Fruit fly (Drosophila melanogaster) whole organism, embryonic: ENCODE data around the gene CG31249.
A peak's percentile ranks its signal among the peaks of the same experiment; 100 is the strongest.

Experiments used
- Adf1 ChIP-seq: fragments of 200-800 bp; sonication (Bioruptor generic); IDR thresholded peaks from 2 replicates; pipeline ENCODE4 v1.3.6; 2022; ENCODE audit warnings: missing biosample characterization, missing genetic modification characterization
- Asciz ChIP-seq: fragments of 200-800 bp; sonication (Bioruptor generic); optimal IDR thresholded peaks from 2 replicates; lab custom pipeline; 2017; ENCODE audit warnings: missing biosample characterization, mild to moderate bottlenecking, missing genetic modification characterization, missing genetic modification reagents
- CG10274 ChIP-seq: fragments of 200-800 bp; sonication (Bioruptor generic); optimal IDR thresholded peaks from 3 replicates; lab custom pipeline; 2017; ENCODE audit warnings: missing biosample characterization, mild to moderate bottlenecking, missing genetic modification characterization
- CG12071 ChIP-seq: fragments of 200-800 bp; sonication (Bioruptor generic); optimal IDR thresholded peaks from 3 replicates; lab custom pipeline; 2018; ENCODE audit warnings: missing biosample characterization, mild to moderate bottlenecking, missing genetic modification characterization
- CG13287 ChIP-seq: fragments of 200-800 bp; sonication (Bioruptor generic); IDR thresholded peaks from 2 replicates; pipeline ENCODE4 v1.3.6; 2022; ENCODE audit warnings: missing biosample characterization, missing genetic modification characterization; ENCODE audit not compliant: partially characterized antibody
- CG1602 ChIP-seq: fragments of 200-800 bp; sonication (Bioruptor generic); optimal IDR thresholded peaks from 3 replicates; lab custom pipeline; 2016; ENCODE audit warnings: missing biosample characterization, missing genetic modification characterization
- CG1647 ChIP-seq: fragments of 200-800 bp; sonication (Bioruptor generic); optimal IDR thresholded peaks from 3 replicates; lab custom pipeline; 2016; ENCODE audit warnings: missing biosample characterization, missing genetic modification characterization
- CG16779 ChIP-seq: fragments of 200-800 bp; sonication (Bioruptor generic); IDR thresholded peaks from 2 replicates; pipeline ENCODE4 v1.3.6; 2022; ENCODE audit warnings: missing biosample characterization, missing genetic modification characterization
- CG1832 ChIP-seq: fragments of 200-800 bp; sonication (Bioruptor generic); optimal IDR thresholded peaks from 2 replicates; lab custom pipeline; 2017; ENCODE audit warnings: missing biosample characterization, mild to moderate bottlenecking, missing genetic modification characterization, inconsistent platforms
- CG2116 ChIP-seq: fragments of 200-800 bp; sonication (Bioruptor generic); optimal IDR thresholded peaks from 3 replicates; lab custom pipeline; 2018; ENCODE audit warnings: missing biosample characterization, mild to moderate bottlenecking, missing genetic modification characterization
- CG2199 ChIP-seq: fragments of 200-800 bp; sonication (Bioruptor generic); IDR thresholded peaks from 3 replicates; pipeline ENCODE4 v1.3.6; 2022; ENCODE audit warnings: missing biosample characterization, missing genetic modification characterization
- CG31388 ChIP-seq: fragments of 200-800 bp; sonication (Bioruptor generic); optimal IDR thresholded peaks from 2 replicates; lab custom pipeline; 2016; ENCODE audit warnings: missing biosample characterization, missing genetic modification characterization
- CG42726 ChIP-seq: fragments of 200-800 bp; sonication (Bioruptor generic); IDR thresholded peaks from 2 replicates; pipeline ENCODE4 v1.3.6; 2022; ENCODE audit warnings: missing biosample characterization, missing genetic modification characterization; ENCODE audit not compliant: partially characterized antibody
- CG4282 ChIP-seq: fragments of 200-800 bp; sonication (Bioruptor generic); optimal IDR thresholded peaks from 2 replicates; lab custom pipeline; 2016; ENCODE audit warnings: missing biosample characterization, missing genetic modification characterization
- CG5180 ChIP-seq: fragments of 200-800 bp; sonication (Bioruptor generic); optimal IDR thresholded peaks from 3 replicates; lab custom pipeline; 2017; ENCODE audit warnings: missing biosample characterization, missing genetic modification characterization, mild to moderate bottlenecking, moderate library complexity, missing genetic modification reagents
- CG5245 ChIP-seq: fragments of 200-800 bp; sonication (Bioruptor generic); optimal IDR thresholded peaks from 3 replicates; lab custom pipeline; 2016; ENCODE audit warnings: missing biosample characterization, missing genetic modification characterization
- CG6791 ChIP-seq: fragments of 200-800 bp; sonication (Bioruptor generic); IDR thresholded peaks from 3 replicates; pipeline ENCODE4 v1.3.6; 2022; ENCODE audit warnings: missing biosample characterization, missing genetic modification characterization; ENCODE audit not compliant: partially characterized antibody
- CG6813 ChIP-seq: fragments of 200-800 bp; sonication (Bioruptor generic); optimal IDR thresholded peaks from 2 replicates; lab custom pipeline; 2017; ENCODE audit warnings: missing biosample characterization, missing genetic modification characterization, mild to moderate bottlenecking, moderate library complexity, missing genetic modification reagents
- CG7963 ChIP-seq: fragments of 200-800 bp; sonication (Bioruptor generic); IDR thresholded peaks from 3 replicates; pipeline ENCODE4 v1.3.6; 2022; ENCODE audit warnings: missing biosample characterization, missing genetic modification characterization; ENCODE audit not compliant: partially characterized antibody
- CG8281 ChIP-seq: fragments of 200-800 bp; sonication (Bioruptor generic); optimal IDR thresholded peaks from 2 replicates; lab custom pipeline; 2018; ENCODE audit warnings: missing biosample characterization, mild to moderate bottlenecking, missing genetic modification characterization, moderate library complexity
- CG8290 ChIP-seq, 3 experiments: fragments of 200-800 bp; sonication (Bioruptor generic); optimal IDR thresholded peaks; 2 replicates each; lab custom pipeline; 2016 to 2019; ENCODE audit warnings: missing biosample characterization in 3 of 3, missing genetic modification characterization in 3 of 3, mild to moderate bottlenecking in 2 of 3, moderate library complexity in 1 of 3
- Ets65A ChIP-seq: fragments of 200-800 bp; sonication (Bioruptor generic); peaks from one replicate; lab custom pipeline; 2016; ENCODE audit warnings: missing biosample characterization, missing genetic modification characterization
- Gsc ChIP-seq: fragments of 200-800 bp; sonication (Bioruptor generic); IDR thresholded peaks from 2 replicates; pipeline ENCODE4 v1.3.6; 2022; ENCODE audit warnings: missing biosample characterization, missing genetic modification characterization
- H2.0 ChIP-seq: fragments of 200-800 bp; sonication (Bioruptor generic); IDR thresholded peaks from 2 replicates; pipeline ENCODE4 v1.3.6; 2022; ENCODE audit warnings: missing biosample characterization, missing genetic modification characterization
- HLH54F ChIP-seq: fragments of 200-800 bp; sonication (Bioruptor generic); optimal IDR thresholded peaks from 3 replicates; lab custom pipeline; 2016; ENCODE audit warnings: missing biosample characterization, missing genetic modification characterization
- HmgD ChIP-seq: fragments of 200-800 bp; sonication (Bioruptor generic); optimal IDR thresholded peaks from 3 replicates; lab custom pipeline; 2016; ENCODE audit warnings: missing biosample characterization, missing genetic modification characterization
- Lhr ChIP-seq: fragments of 200-800 bp; sonication (Bioruptor generic); optimal IDR thresholded peaks from 3 replicates; lab custom pipeline; 2017; ENCODE audit warnings: mild to moderate bottlenecking, missing biosample characterization, missing genetic modification reagents, missing genetic modification characterization
- MESR4 ChIP-seq: fragments of 200-800 bp; sonication (Bioruptor generic); optimal IDR thresholded peaks from 2 replicates; lab custom pipeline; 2018; ENCODE audit warnings: missing biosample characterization, mild to moderate bottlenecking, missing genetic modification characterization, moderate library complexity
- Nf-YC ChIP-seq: fragments of 200-800 bp; optimal IDR thresholded peaks from 3 replicates; lab custom pipeline; 2019; ENCODE audit warnings: missing biosample characterization, mild to moderate bottlenecking, missing genetic modification characterization, moderate library complexity
- Sry-β ChIP-seq: fragments of 200-800 bp; sonication (Bioruptor generic); optimal IDR thresholded peaks from 2 replicates; lab custom pipeline; 2018; ENCODE audit warnings: missing biosample characterization, mild to moderate bottlenecking, missing genetic modification characterization, moderate library complexity
- TFAM ChIP-seq: fragments of 200-800 bp; sonication (Bioruptor generic); optimal IDR thresholded peaks from 2 replicates; lab custom pipeline; 2017; ENCODE audit warnings: missing biosample characterization, missing genetic modification characterization, inconsistent platforms
- ase ChIP-seq: fragments of 200-800 bp; sonication (Bioruptor generic); IDR thresholded peaks from 3 replicates; pipeline ENCODE4 v1.3.6; 2022; ENCODE audit warnings: missing biosample characterization, missing genetic modification characterization
- btn ChIP-seq: fragments of 200-800 bp; sonication (Bioruptor generic); optimal IDR thresholded peaks from 2 replicates; lab custom pipeline; 2016; ENCODE audit warnings: missing biosample characterization, missing genetic modification characterization
- cwo ChIP-seq: fragments of 200-800 bp; sonication (Bioruptor generic); optimal IDR thresholded peaks from 3 replicates; lab custom pipeline; 2017; ENCODE audit warnings: missing biosample characterization, missing genetic modification characterization, mild to moderate bottlenecking, moderate library complexity, missing genetic modification reagents
- esg ChIP-seq: fragments of 200-800 bp; sonication (Bioruptor generic); conservative IDR thresholded peaks from 2 replicates; pipeline ENCODE4 v1.3.6; 2022; ENCODE audit warnings: missing biosample characterization, missing genetic modification characterization
- gro ChIP-seq: fragments of 200-800 bp; sonication (Bioruptor generic); optimal IDR thresholded peaks from 2 replicates; lab custom pipeline; 2016; ENCODE audit warnings: missing biosample characterization, missing genetic modification characterization
- gsb ChIP-seq: fragments of 200-800 bp; sonication (Bioruptor generic); IDR thresholded peaks from 2 replicates; pipeline ENCODE4 v1.3.6; 2022; ENCODE audit warnings: missing biosample characterization, missing genetic modification characterization
- gsb-n ChIP-seq: fragments of 200-800 bp; sonication (Bioruptor generic); optimal IDR thresholded peaks from 3 replicates; lab custom pipeline; 2018; ENCODE audit warnings: missing biosample characterization, mild to moderate bottlenecking, missing genetic modification characterization
- hbn ChIP-seq: fragments of 200-800 bp; sonication (Bioruptor generic); IDR thresholded peaks from 2 replicates; pipeline ENCODE4 v1.3.6; 2022; ENCODE audit warnings: missing biosample characterization, missing genetic modification characterization; ENCODE audit not compliant: partially characterized antibody
- inv ChIP-seq: fragments of 200-800 bp; sonication (Bioruptor generic); IDR thresholded peaks from 2 replicates; pipeline ENCODE4 v1.3.6; 2022; ENCODE audit warnings: missing biosample characterization, missing genetic modification characterization; ENCODE audit not compliant: partially characterized antibody
- org-1 ChIP-seq: fragments of 200-800 bp; sonication (Bioruptor generic); optimal IDR thresholded peaks from 2 replicates; lab custom pipeline; 2017; ENCODE audit warnings: missing biosample characterization, missing genetic modification characterization
- phol ChIP-seq: fragments of 200-800 bp; sonication (Bioruptor generic); optimal IDR thresholded peaks from 3 replicates; lab custom pipeline; 2018; ENCODE audit warnings: missing biosample characterization, mild to moderate bottlenecking, missing genetic modification characterization, moderate library complexity
- sens-2 ChIP-seq: fragments of 200-800 bp; sonication (Bioruptor generic); IDR thresholded peaks from 2 replicates; pipeline ENCODE4 v1.3.6; 2022; ENCODE audit warnings: missing biosample characterization, missing genetic modification characterization
- slp2 ChIP-seq: fragments of 200-800 bp; sonication (Bioruptor generic); optimal IDR thresholded peaks from 2 replicates; lab custom pipeline; 2016; ENCODE audit warnings: missing biosample characterization, missing genetic modification characterization
- trem ChIP-seq: fragments of 200-800 bp; optimal IDR thresholded peaks from 3 replicates; lab custom pipeline; 2019; ENCODE audit warnings: missing biosample characterization, mild to moderate bottlenecking, missing genetic modification characterization, moderate library complexity
- tup ChIP-seq: fragments of 200-800 bp; sonication (Bioruptor generic); optimal IDR thresholded peaks from 2 replicates; lab custom pipeline; 2016; ENCODE audit warnings: missing biosample characterization, mild to moderate bottlenecking, missing genetic modification characterization, moderate library complexity
- wdn ChIP-seq: fragments of 200-800 bp; sonication (Bioruptor generic); IDR thresholded peaks from 2 replicates; pipeline ENCODE4 v1.3.6; 2022; ENCODE audit warnings: missing biosample characterization, missing genetic modification characterization
- wor ChIP-seq: fragments of 200-800 bp; sonication (Bioruptor generic); IDR thresholded peaks from 2 replicates; pipeline ENCODE4 v1.3.6; 2022; ENCODE audit warnings: missing biosample characterization, missing genetic modification characterization

Gene CG31249

DNA sequence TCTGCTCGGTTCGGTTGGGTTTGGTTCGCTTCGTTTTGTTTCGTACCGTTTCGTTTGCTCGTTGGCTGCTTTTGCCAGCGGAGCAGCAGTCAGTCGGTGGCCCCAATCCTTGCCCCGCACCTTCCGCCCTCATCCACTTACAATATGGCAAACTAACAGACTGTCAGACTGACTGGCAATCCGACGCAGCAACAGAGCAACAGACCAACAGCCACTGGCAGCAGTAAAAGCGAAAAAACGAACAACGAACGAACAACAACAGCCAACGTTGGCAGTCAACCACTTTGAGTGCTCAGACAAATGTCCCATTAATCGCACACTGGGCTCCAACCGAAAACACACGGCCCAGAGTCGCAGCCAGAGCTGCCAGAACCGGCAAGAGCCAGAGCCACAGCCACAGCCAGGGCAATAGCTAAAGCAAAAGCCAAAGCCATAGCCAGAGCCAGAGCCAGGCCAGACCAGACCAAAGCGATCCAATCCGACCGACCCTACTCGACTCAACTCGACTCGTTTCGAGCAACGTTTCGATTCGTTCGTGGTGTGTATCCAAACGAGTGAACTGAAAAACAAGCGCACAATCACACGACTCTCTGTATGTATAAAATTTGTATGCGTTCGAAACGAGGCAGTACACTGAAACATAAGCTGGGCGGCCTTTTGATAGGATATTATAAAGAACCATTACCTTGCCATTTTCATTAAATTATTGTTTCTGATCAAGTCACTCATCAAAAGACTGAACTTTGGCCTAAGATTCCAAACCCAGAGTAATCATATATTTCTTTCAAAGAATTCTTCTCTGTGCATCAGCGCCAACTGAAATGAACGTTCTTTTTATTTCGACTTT is 17.0 kb upstream of the CG31249 start (continued):
- TF ChIP-seq CG7963 (GFP tag; lab: Robert Waterston, UW) (no peak), Lhr (GFP tag; lab: Kevin White, UChicago) (peak; percentile 97), Sry-β (GFP tag; lab: Kevin White, UChicago) (peak; percentile 72), CG1832 (GFP tag; lab: Kevin White, UChicago) (no peak), gro (GFP tag; lab: Kevin White, UChicago) (peak; percentile 99), phol (peak; percentile 98), tup (peak; percentile 98), TFAM (peak; percentile 92), HmgD (peak; percentile 98), CG6791 (GFP tag; lab: Robert Waterston, UW) (no peak), esg (GFP tag; lab: Robert Waterston, UW) (peak; percentile 99), CG13287 (GFP tag; lab: Robert Waterston, UW) (peak; percentile 39; the same call in 1 of the 2 replicates), gsb-n (peak; percentile 99), CG42726 (no peak), hbn (GFP tag; lab: Robert Waterston, UW) (no peak), CG2116 (GFP tag; lab: Kevin White, UChicago) (peak; percentile 91), CG1602 (GFP tag; lab: Kevin White, UChicago) (peak; percentile 99), MESR4 (GFP tag; lab: Kevin White, UChicago) (peak; percentile 86), gsb (GFP tag; lab: Robert Waterston, UW) (peak; percentile 98), slp2 (peak; percentile 99), btn (GFP tag; lab: Kevin White, UChicago) (peak; percentile 98), Nf-YC (tag; lab: Kevin White, UChicago) (peak; percentile 86), CG6813 (peak; percentile 98), Ets65A (GFP tag; lab: Kevin White, UChicago) (peak; percentile 100), CG1647 (GFP tag; lab: Kevin White, UChicago) (peak; percentile 99), HLH54F (peak; percentile 99), ase (GFP tag; lab: Robert Waterston, UW) (peak; percentile 99), CG2199 (GFP tag; lab: Robert Waterston, UW) (peak; percentile 99), Gsc (GFP tag; lab: Robert Waterston, UW) (peak; percentile 97), CG5180 (GFP tag; lab: Kevin White, UChicago) (peak; percentile 97), wor (GFP tag; lab: Robert Waterston, UW) (peak; percentile 98), Adf1 (peak; percentile 91), org-1 (GFP tag; lab: Kevin White, UChicago) (peak; percentile 99), Asciz (GFP tag; lab: Kevin White, UChicago) (peak; percentile 99), inv (GFP tag; lab: Robert Waterston, UW) (no peak), H2.0 (GFP tag; lab: Robert Waterston, UW) (peak; percentile 99), CG16779 (peak; percentile 98), CG31388 (GFP tag; lab: Kevin White, UChicago) (peak; percentile 97), CG12071 (GFP tag; lab: Kevin White, UChicago) (peak; percentile 99), CG8290 (GFP tag; optimal IDR thresholded peaks at IDR 0.05; lab: Kevin White, UChicago) (peak; percentile 98), CG8290 (tag; optimal IDR thresholded peaks at IDR 0.05; lab: Kevin White, UChicago) (peak; percentile 75 to 99), trem (peak; percentile 96), CG4282 (GFP tag; lab: Kevin White, UChicago) (peak; percentile 97), CG8281 (peak; percentile 91), wdn (GFP tag; lab: Robert Waterston, UW) (peak; percentile 98), CG10274 (GFP tag; lab: Kevin White, UChicago) (peak; percentile 93), sens-2 (GFP tag; lab: Robert Waterston, UW) (peak; percentile 98), cwo (GFP tag; lab: Kevin White, UChicago) (peak; percentile 97), CG5245 (GFP tag; lab: Kevin White, UChicago) (peak; percentile 99)
